Worm (Caenorhabditis elegans) whole organism, L1 larva: ENCODE measurements around the gene Y43C5B.2.

Source experiments
- C16A3.4 ChIP-seq: fragments of 150-350 bp; optimal IDR thresholded peaks from 2 replicates; lab custom pipeline; 2014; ENCODE audit warnings: missing biosample characterization, missing genetic modification characterization
- Y116A8C.19 ChIP-seq: sonication (generic microtip); optimal IDR thresholded peaks from 2 replicates; lab custom pipeline; 2016; ENCODE audit warnings: missing compliant biosample characterization, missing genetic modification characterization, borderline replicate concordance
- ama-1 ChIP-seq: fragments of 150-350 bp; optimal IDR thresholded peaks from 2 replicates; lab custom pipeline; 2014
- blmp-1 ChIP-seq: fragments of 150-350 bp; optimal IDR thresholded peaks from 2 replicates; lab custom pipeline; 2014; ENCODE audit warnings: missing biosample characterization, missing genetic modification characterization
- ceh-82 ChIP-seq, 3 experiments: fragments of 150-350 bp in 1 of 3; sonication (generic microtip) in 2 of 3; optimal IDR thresholded peaks; 2 replicates each; lab custom pipeline; 2014 to 2017; ENCODE audit warnings: missing biosample characterization in 3 of 3, missing genetic modification characterization in 3 of 3
- dpl-1 ChIP-seq, 3 experiments: fragments of 150-350 bp in 2 of 3; sonication (generic microtip) in 1 of 3; optimal IDR thresholded peaks; 2 replicates each; lab custom pipeline; 2014 to 2017; ENCODE audit warnings: missing biosample characterization in 3 of 3, missing genetic modification characterization in 3 of 3, missing genetic modification reagents in 3 of 3
- dsc-1 ChIP-seq: sonication (generic microtip); optimal IDR thresholded peaks from 2 replicates; lab custom pipeline; 2016; ENCODE audit warnings: mild to moderate bottlenecking, missing genetic modification characterization, missing compliant biosample characterization
- efl-1 ChIP-seq, 4 experiments: fragments of 150-350 bp; optimal IDR thresholded peaks in 3 of 4; peaks in 1 of 4; 1 replicate in 1 of 4; 2 replicates in 3 of 4; lab custom pipeline; 2014; ENCODE audit warnings: missing biosample characterization in 2 of 4, missing genetic modification characterization in 2 of 4, missing genetic modification reagents in 2 of 4
- efl-3 ChIP-seq: fragments of 200-800 bp; sonication (Bioruptor generic); optimal IDR thresholded peaks from 2 replicates; lab custom pipeline; 2018; ENCODE audit warnings: mild to moderate bottlenecking, missing genetic modification characterization, missing compliant biosample characterization
- egl-13 ChIP-seq: sonication (generic microtip); optimal IDR thresholded peaks from 2 replicates; lab custom pipeline; 2016; ENCODE audit warnings: missing genotype, missing genetic modification reagents, missing genetic modification characterization, missing compliant biosample characterization
- egl-27 ChIP-seq, 2 experiments: fragments of 150-350 bp in 1 of 2; sonication (generic microtip); optimal IDR thresholded peaks; 3 replicates each; lab custom pipeline; 2017 to 2018; ENCODE audit warnings: missing biosample characterization in 2 of 2, missing genetic modification characterization in 2 of 2, missing genetic modification reagents in 2 of 2
- elt-3 ChIP-seq, 6 experiments: fragments of 150-350 bp in 1 of 6; sonication (generic microtip); optimal IDR thresholded peaks; 2 replicates each; lab custom pipeline; 2017 to 2018; ENCODE audit warnings: missing biosample characterization in 6 of 6, missing genetic modification characterization in 6 of 6, inconsistent platforms in 1 of 6
- fkh-10 ChIP-seq: sonication (generic microtip); optimal IDR thresholded peaks from 2 replicates; lab custom pipeline; 2017; ENCODE audit warnings: missing biosample characterization, missing genetic modification reagents, missing genetic modification characterization
- fkh-4 ChIP-seq: sonication (generic microtip); optimal IDR thresholded peaks from 2 replicates; lab custom pipeline; 2016; ENCODE audit warnings: missing compliant biosample characterization, missing genetic modification characterization, borderline replicate concordance
- fkh-8 ChIP-seq: sonication (generic microtip); optimal IDR thresholded peaks from 2 replicates; lab custom pipeline; 2016; ENCODE audit warnings: mild to moderate bottlenecking, missing genetic modification characterization, missing compliant biosample characterization
- hlh-17 ChIP-seq: fragments of 200-800 bp; sonication (Bioruptor generic); optimal IDR thresholded peaks from 2 replicates; lab custom pipeline; 2018; ENCODE audit warnings: missing genetic modification characterization, mild to moderate bottlenecking, missing compliant biosample characterization, moderate library complexity, borderline replicate concordance
- irx-1 ChIP-seq: sonication (generic microtip); optimal IDR thresholded peaks from 2 replicates; lab custom pipeline; 2016; ENCODE audit warnings: missing genetic modification characterization, missing compliant biosample characterization
- isw-1 ChIP-seq: fragments of 200-800 bp; sonication (Bioruptor generic); IDR thresholded peaks from 2 replicates; pipeline ENCODE4 v1.3.6; 2022; ENCODE audit warnings: missing genetic modification characterization, missing compliant biosample characterization
- lin-13 ChIP-seq: fragments of 150-350 bp; optimal IDR thresholded peaks from 2 replicates; lab custom pipeline; 2014; ENCODE audit warnings: missing biosample characterization, missing genetic modification reagents, missing genetic modification characterization
- lin-14 ChIP-seq: fragments of 200-800 bp; sonication (Bioruptor generic); optimal IDR thresholded peaks from 2 replicates; lab custom pipeline; 2018; ENCODE audit warnings: mild to moderate bottlenecking, missing genetic modification characterization, moderate library complexity, missing compliant biosample characterization
- lin-35 ChIP-seq, 2 experiments: fragments of 150-350 bp; optimal IDR thresholded peaks; 2 replicates each; lab custom pipeline; 2014; ENCODE audit warnings: missing biosample characterization in 2 of 2, missing genetic modification characterization in 2 of 2, missing genetic modification reagents in 2 of 2
- lin-39 ChIP-seq: fragments of 150-350 bp; optimal IDR thresholded peaks from 2 replicates; lab custom pipeline; 2014; ENCODE audit warnings: missing biosample characterization, missing genetic modification reagents, missing genetic modification characterization
- lsy-2 ChIP-seq, 2 experiments: fragments of 150-350 bp; optimal IDR thresholded peaks; 2 replicates each; lab custom pipeline; 2014; ENCODE audit warnings: missing biosample characterization in 2 of 2, missing genetic modification characterization in 2 of 2
- mdl-1 ChIP-seq, 2 experiments: fragments of 150-350 bp; optimal IDR thresholded peaks; 2 replicates each; lab custom pipeline; 2014 to 2017; ENCODE audit warnings: missing biosample characterization in 2 of 2, missing genetic modification characterization in 2 of 2, inconsistent platforms in 1 of 2
- mef-2 ChIP-seq: fragments of 150-350 bp; optimal IDR thresholded peaks from 2 replicates; lab custom pipeline; 2014; ENCODE audit warnings: missing biosample characterization, missing genetic modification characterization
- mep-1 ChIP-seq: fragments of 150-350 bp; optimal IDR thresholded peaks from 2 replicates; lab custom pipeline; 2014; ENCODE audit warnings: missing biosample characterization, missing genetic modification characterization
- nhr-11 ChIP-seq: fragments of 150-350 bp; optimal IDR thresholded peaks from 2 replicates; lab custom pipeline; 2014; ENCODE audit warnings: missing biosample characterization, missing genetic modification characterization
- nhr-19 ChIP-seq: fragments of 200-800 bp; sonication (Bioruptor generic); conservative IDR thresholded peaks from 2 replicates; pipeline ENCODE4 v1.3.6; 2022; ENCODE audit warnings: missing genetic modification characterization, missing compliant biosample characterization
- nhr-237 ChIP-seq: fragments of 150-350 bp; optimal IDR thresholded peaks from 2 replicates; lab custom pipeline; 2014; ENCODE audit warnings: missing biosample characterization, missing genetic modification characterization
- nhr-71 ChIP-seq: sonication (generic microtip); optimal IDR thresholded peaks from 2 replicates; lab custom pipeline; 2016; ENCODE audit warnings: mild to moderate bottlenecking, missing genetic modification characterization, moderate library complexity, missing compliant biosample characterization
- nhr-76 ChIP-seq: sonication (generic microtip); optimal IDR thresholded peaks from 2 replicates; lab custom pipeline; 2017; ENCODE audit warnings: missing biosample characterization, missing genetic modification characterization
- nhr-90 ChIP-seq: sonication (generic microtip); optimal IDR thresholded peaks from 2 replicates; lab custom pipeline; 2016; ENCODE audit warnings: mild to moderate bottlenecking, missing genetic modification characterization, missing compliant biosample characterization; ENCODE audit not compliant: poor library complexity
- pag-3 ChIP-seq: sonication (generic microtip); optimal IDR thresholded peaks from 2 replicates; lab custom pipeline; 2017; ENCODE audit warnings: missing genetic modification characterization, mild to moderate bottlenecking, missing compliant biosample characterization, antibody characterized with exemption, borderline replicate concordance; ENCODE audit not compliant: insufficient read depth
- pqm-1 ChIP-seq: sonication (generic microtip); optimal IDR thresholded peaks from 3 replicates; lab custom pipeline; 2017; ENCODE audit warnings: missing biosample characterization, missing genetic modification characterization
- rnt-1 ChIP-seq: sonication (generic microtip); optimal IDR thresholded peaks from 2 replicates; lab custom pipeline; 2016; ENCODE audit warnings: mild to moderate bottlenecking, missing genetic modification characterization, moderate library complexity, missing compliant biosample characterization
- snu-23 ChIP-seq: sonication (generic microtip); optimal IDR thresholded peaks from 2 replicates; lab custom pipeline; 2016; ENCODE audit warnings: missing genetic modification characterization, missing compliant biosample characterization
- sup-37 ChIP-seq: fragments of 200-800 bp; sonication (Bioruptor generic); optimal IDR thresholded peaks from 2 replicates; lab custom pipeline; 2018; ENCODE audit warnings: mild to moderate bottlenecking, missing genetic modification characterization, missing compliant biosample characterization
- swsn-7 ChIP-seq: sonication (generic microtip); optimal IDR thresholded peaks from 2 replicates; lab custom pipeline; 2016; ENCODE audit warnings: missing genetic modification characterization, missing compliant biosample characterization
- tbx-2 ChIP-seq: sonication (generic microtip); optimal IDR thresholded peaks from 2 replicates; lab custom pipeline; 2016; ENCODE audit warnings: missing genetic modification characterization, missing compliant biosample characterization
- unc-130 ChIP-seq: fragments of 150-350 bp; optimal IDR thresholded peaks from 2 replicates; lab custom pipeline; 2017; ENCODE audit warnings: missing biosample characterization, missing genetic modification characterization, inconsistent platforms
- unc-30 ChIP-seq: sonication (generic microtip); optimal IDR thresholded peaks from 2 replicates; lab custom pipeline; 2017; ENCODE audit warnings: missing biosample characterization, missing genetic modification characterization
- unc-62 ChIP-seq: fragments of 150-350 bp; optimal IDR thresholded peaks from 2 replicates; lab custom pipeline; 2014; ENCODE audit warnings: missing biosample characterization, missing genetic modification reagents, missing genetic modification characterization
- vab-15 ChIP-seq: sonication (generic microtip); optimal IDR thresholded peaks from 2 replicates; lab custom pipeline; 2017; ENCODE audit warnings: missing genotype, mild to moderate bottlenecking, missing genetic modification characterization, missing compliant biosample characterization
- xbp-1 ChIP-seq: sonication (generic microtip); optimal IDR thresholded peaks from 2 replicates; lab custom pipeline; 2016; ENCODE audit warnings: missing genetic modification characterization, missing compliant biosample characterization
- ztf-11 ChIP-seq, 2 experiments: sonication (generic microtip); optimal IDR thresholded peaks; 2 replicates each; lab custom pipeline; 2016 to 2017; ENCODE audit warnings: missing genetic modification characterization in 2 of 2, missing biosample characterization in 1 of 2, missing compliant biosample characterization in 1 of 2

Gene Y43C5B.2

DNA sequence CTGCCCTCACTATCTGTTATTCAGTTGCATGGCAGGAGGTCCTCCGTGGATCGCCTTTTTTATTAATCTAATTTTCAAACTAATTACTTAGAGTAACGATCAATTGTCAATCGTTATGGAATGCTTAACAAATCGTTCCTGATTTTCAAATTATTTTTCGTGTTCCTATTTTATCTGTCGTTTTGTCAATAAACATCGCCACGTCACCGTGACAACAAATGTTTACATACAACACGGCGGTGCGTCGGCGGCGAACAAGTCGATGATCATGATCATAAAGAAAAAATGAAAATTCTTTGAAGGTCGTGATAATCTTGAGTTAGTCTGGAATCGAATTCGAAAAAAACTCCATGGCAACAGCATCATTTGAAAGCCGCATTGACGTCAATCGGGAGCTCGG is 6.7 kb downstream of the Y43C5B.2 start:
- TF ChIP-seq dsc-1 (tag; lab: Kevin White, UChicago): peak; percentile 15
- no peak for TF ChIP-seq unc-30
- TF ChIP-seq xbp-1 (tag; lab: Kevin White, UChicago): no peak
- TF ChIP-seq, all 84 proteins: peak for 1

DNA sequence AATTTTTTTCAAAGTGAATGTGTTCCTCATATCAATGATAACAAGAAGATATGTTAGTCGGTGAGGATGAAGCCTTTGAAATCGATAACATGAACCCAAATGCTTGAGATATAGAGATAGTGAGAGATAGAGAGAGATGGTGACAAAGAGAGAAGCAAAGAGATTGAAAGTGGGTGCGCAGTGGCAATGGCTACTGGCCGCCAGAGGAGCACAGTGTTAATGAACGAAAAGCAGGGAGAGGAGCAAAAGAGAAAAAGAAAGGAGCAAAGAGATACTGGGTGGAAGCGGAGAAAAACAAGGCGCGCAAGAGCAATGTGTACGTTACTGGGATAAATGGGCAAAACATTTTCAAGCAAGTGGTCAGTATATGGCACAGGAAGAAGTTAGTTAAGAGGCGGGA is 7.5 kb downstream of the Y43C5B.2 start:
- TF ChIP-seq xbp-1 (tag; lab: Kevin White, UChicago): peak; percentile 23
- TF ChIP-seq rnt-1 (tag; lab: Kevin White, UChicago): peak; percentile 70
- peak; percentile 80 for TF ChIP-seq lin-14 (GFP tag; lab: Kevin White, UChicago)
- no peak for TF ChIP-seq isw-1 (GFP tag; lab: Robert Waterston, UW)
- TF ChIP-seq efl-1 (optimal IDR thresholded peaks at IDR 0.05; lab: Kevin White, UChicago): peak in 1 of 2 experiments; percentile 41
- TF ChIP-seq efl-1 (GFP tag; optimal IDR thresholded peaks at IDR 0.05 in 1 of 2; lab: Kevin White, UChicago): no peak
- peak; percentile 52 for TF ChIP-seq fkh-8 (tag; lab: Kevin White, UChicago)
- peak in 1 of 2 experiments; percentile 22 for TF ChIP-seq lin-35 (GFP tag; optimal IDR thresholded peaks at IDR 0.05; lab: Kevin White, UChicago)
- peak; percentile 46 for TF ChIP-seq swsn-7 (tag; lab: Kevin White, UChicago)
- TF ChIP-seq mep-1 (tag; lab: Kevin White, UChicago): peak; percentile 61
- peak; percentile 15 for TF ChIP-seq fkh-10 (GFP tag; lab: Kevin White, UChicago)
- peak; percentile 20 for TF ChIP-seq egl-13
- no peak for TF ChIP-seq mdl-1 (tag; optimal IDR thresholded peaks at IDR 0.05; lab: Kevin White, UChicago)
- peak; percentile 55 for TF ChIP-seq tbx-2 (tag; lab: Kevin White, UChicago)
- TF ChIP-seq mef-2 (tag; lab: Kevin White, UChicago): no peak
- no peak for TF ChIP-seq vab-15 (tag; lab: Kevin White, UChicago)
- TF ChIP-seq ceh-82 (tag; optimal IDR thresholded peaks at IDR 0.05; lab: Kevin White, UChicago): peak in 2 of 3 experiments; percentile 14 to 63
- TF ChIP-seq lsy-2 (tag; optimal IDR thresholded peaks at IDR 0.05; lab: Kevin White, UChicago): peak; percentile 28 to 43
- no peak for TF ChIP-seq fkh-4 (tag; lab: Kevin White, UChicago)
- no peak for TF ChIP-seq efl-3 (GFP tag; lab: Kevin White, UChicago)
- no peak for TF ChIP-seq hlh-17
- TF ChIP-seq ama-1 (lab: Kevin White, UChicago): no peak
- TF ChIP-seq nhr-71: peak; percentile 56
- TF ChIP-seq snu-23 (GFP tag; lab: Kevin White, UChicago): peak; percentile 55
- TF ChIP-seq dsc-1 (tag; lab: Kevin White, UChicago): peak; percentile 24

DNA sequence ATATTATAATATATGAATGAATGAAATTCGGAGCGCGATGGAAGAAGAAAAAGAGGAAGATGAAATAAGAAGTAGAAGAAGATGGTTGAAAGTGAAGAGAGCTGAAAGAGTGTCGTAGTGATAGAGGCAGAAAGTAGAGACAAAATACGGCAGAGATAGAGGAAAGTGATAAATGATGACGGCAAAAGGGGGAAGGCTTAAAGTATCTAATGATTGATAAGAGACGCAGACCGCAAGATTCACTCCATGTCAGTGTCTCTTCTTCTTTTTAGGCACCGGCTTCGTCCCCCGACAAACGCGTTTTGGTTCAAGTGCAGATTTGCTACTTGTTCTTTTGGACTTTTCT is 9.8 kb downstream of the Y43C5B.2 start:
- peak; percentile 47 for TF ChIP-seq snu-23 (GFP tag; lab: Kevin White, UChicago)
- TF ChIP-seq lin-39 (tag; lab: Kevin White, UChicago): peak; percentile 67
- TF ChIP-seq nhr-76 (tag; lab: Kevin White, UChicago): no peak
- no peak for TF ChIP-seq hlh-17
- peak; percentile 47 for TF ChIP-seq nhr-19 (GFP tag; lab: Robert Waterston, UW)
- TF ChIP-seq dsc-1 (tag; lab: Kevin White, UChicago): peak; percentile 64
- TF ChIP-seq lin-13 (GFP tag; lab: Kevin White, UChicago): peak; percentile 8
- TF ChIP-seq egl-13: peak; percentile 75
- no peak for TF ChIP-seq vab-15 (tag; lab: Kevin White, UChicago)
- TF ChIP-seq nhr-90 (tag; lab: Kevin White, UChicago): peak; percentile 58
- TF ChIP-seq pag-3: no peak
- TF ChIP-seq mep-1 (tag; lab: Kevin White, UChicago): no peak
- TF ChIP-seq sup-37 (GFP tag; lab: Kevin White, UChicago): peak; percentile 2
- no peak for TF ChIP-seq irx-1 (tag; lab: Kevin White, UChicago)
- TF ChIP-seq nhr-11: peak; percentile 41
- peak; percentile 9 for TF ChIP-seq tbx-2 (tag; lab: Kevin White, UChicago)
- TF ChIP-seq blmp-1: peak; percentile 98
- no peak for TF ChIP-seq isw-1 (GFP tag; lab: Robert Waterston, UW)
- no peak for TF ChIP-seq ztf-11 (tag; optimal IDR thresholded peaks at IDR 0.05; lab: Kevin White, UChicago)
- TF ChIP-seq unc-62 (GFP tag; lab: Kevin White, UChicago): no peak
- TF ChIP-seq nhr-237 (tag; lab: Kevin White, UChicago): no peak
- TF ChIP-seq pqm-1 (tag; lab: Kevin White, UChicago): no peak
- TF ChIP-seq elt-3 (tag; optimal IDR thresholded peaks at IDR 0.05; lab: Kevin White, UChicago): peak in 3 of 6 experiments; percentile 39 to 90 (median 60)
- TF ChIP-seq C16A3.4 (tag; lab: Kevin White, UChicago): peak; percentile 46
- no peak for TF ChIP-seq unc-30
- TF ChIP-seq Y116A8C.19: no peak
- TF ChIP-seq dpl-1 (GFP tag; optimal IDR thresholded peaks at IDR 0.05; lab: Kevin White, UChicago): peak in 1 of 3 experiments; percentile 5
- TF ChIP-seq mdl-1 (tag; optimal IDR thresholded peaks at IDR 0.05; lab: Kevin White, UChicago): peak in 1 of 2 experiments; percentile 45
- no peak for TF ChIP-seq unc-130
- TF ChIP-seq rnt-1 (tag; lab: Kevin White, UChicago): peak; percentile 71
- TF ChIP-seq egl-27 (tag; optimal IDR thresholded peaks at IDR 0.05; lab: Kevin White, UChicago): peak in 1 of 2 experiments; percentile 45
- TF ChIP-seq fkh-4 (tag; lab: Kevin White, UChicago): no peak
